Worm (Caenorhabditis elegans): Measurements from ENCODE around the gene clec-141.

ce11 chrII:5398779-5399178 is 8.7 kb downstream of the clec-141 start, which contains the start of gene fbxl-3:
- TF ChIP-seq mep-1 (tag; optimal IDR thresholded peaks at IDR 0.05) (no peak), elt-1 (tag; optimal IDR thresholded peaks at IDR 0.05; ENCODE audit: borderline replicate concordance, insufficient read depth) (no peak), nhr-12 (tag; optimal IDR thresholded peaks at IDR 0.05) (no peak)
